Worm (Caenorhabditis elegans) whole organism, young adult: ENCODE results near the gene citk-1.

ENCODE experiments used
- B0035.1 ChIP-seq: sonication (generic microtip); optimal IDR thresholded peaks from 2 replicates; lab custom pipeline; 2016; ENCODE audit warnings: missing genetic modification characterization, mild to moderate bottlenecking, missing compliant biosample characterization, missing genotype, missing genetic modification reagents
- C06A6.2 ChIP-seq: fragments of 200-800 bp; sonication (Bioruptor generic); conservative IDR thresholded peaks from 2 replicates; pipeline ENCODE4 v1.3.6; 2022; ENCODE audit warnings: missing genetic modification characterization, missing compliant biosample characterization
- D2030.7 ChIP-seq: fragments of 200-800 bp; sonication (Bioruptor generic); IDR thresholded peaks from 2 replicates; pipeline ENCODE4 v1.3.6; 2022; ENCODE audit warnings: missing genetic modification reagents, missing genetic modification characterization, missing compliant biosample characterization
- F23B12.7 ChIP-seq: sonication (generic microtip); optimal IDR thresholded peaks from 2 replicates; lab custom pipeline; 2017; ENCODE audit warnings: missing genetic modification characterization, mild to moderate bottlenecking, missing compliant biosample characterization, antibody characterized with exemption, moderate library complexity; ENCODE audit not compliant: insufficient read depth
- F33H1.4 ChIP-seq: fragments of 200-800 bp; sonication (Bioruptor generic); IDR thresholded peaks from 2 replicates; pipeline ENCODE4 v1.3.6; 2022; ENCODE audit warnings: missing genetic modification reagents, missing genetic modification characterization, missing compliant biosample characterization
- F52B5.7 ChIP-seq: sonication (generic microtip); optimal IDR thresholded peaks from 2 replicates; lab custom pipeline; 2016; ENCODE audit warnings: mild to moderate bottlenecking, missing genetic modification characterization, missing compliant biosample characterization
- K11D2.4 ChIP-seq: fragments of 200-800 bp; sonication (Bioruptor generic); IDR thresholded peaks from 2 replicates; pipeline ENCODE4 v1.3.6; 2022; ENCODE audit warnings: missing genetic modification reagents, missing genetic modification characterization, missing compliant biosample characterization
- K12H6.12 ChIP-seq: fragments of 200-800 bp; sonication (Bioruptor generic); optimal IDR thresholded peaks from 2 replicates; lab custom pipeline; 2018; ENCODE audit warnings: mild to moderate bottlenecking, missing genetic modification characterization, missing compliant biosample characterization
- aptf-3 ChIP-seq: fragments of 200-800 bp; sonication (Bioruptor generic); IDR thresholded peaks from 2 replicates; pipeline ENCODE4 v1.3.6; 2022; ENCODE audit warnings: missing genetic modification characterization, missing compliant biosample characterization
- athp-1 ChIP-seq: sonication (generic microtip); optimal IDR thresholded peaks from 2 replicates; lab custom pipeline; 2017; ENCODE audit warnings: mild to moderate bottlenecking, missing genetic modification characterization, missing compliant biosample characterization
- attf-5 ChIP-seq: fragments of 200-800 bp; sonication (Bioruptor generic); optimal IDR thresholded peaks from 2 replicates; lab custom pipeline; 2018; ENCODE audit warnings: mild to moderate bottlenecking, missing genetic modification characterization, missing compliant biosample characterization
- ceh-100 ChIP-seq: fragments of 200-800 bp; sonication (Bioruptor generic); IDR thresholded peaks from 2 replicates; pipeline ENCODE4 v1.3.6; 2022; ENCODE audit warnings: missing genetic modification reagents, missing genetic modification characterization, missing compliant biosample characterization
- ceh-91 ChIP-seq: fragments of 200-800 bp; sonication (Bioruptor generic); IDR thresholded peaks from 2 replicates; pipeline ENCODE4 v1.3.6; 2022; ENCODE audit warnings: missing genetic modification reagents, missing genetic modification characterization, missing compliant biosample characterization
- dpff-1 ChIP-seq: sonication (generic microtip); optimal IDR thresholded peaks from 2 replicates; lab custom pipeline; 2017; ENCODE audit warnings: mild to moderate bottlenecking, missing genetic modification characterization, missing compliant biosample characterization
- dpl-1 ChIP-seq: fragments of 150-350 bp; optimal IDR thresholded peaks from 2 replicates; lab custom pipeline; 2014; ENCODE audit warnings: missing biosample characterization, missing genetic modification reagents, missing genetic modification characterization
- egrh-3 ChIP-seq: fragments of 200-800 bp; sonication (Bioruptor generic); IDR thresholded peaks from 2 replicates; pipeline ENCODE4 v1.3.6; 2022; ENCODE audit warnings: missing genetic modification reagents, missing genetic modification characterization, missing compliant biosample characterization
- hmg-1.2 ChIP-seq: fragments of 200-800 bp; sonication (Bioruptor generic); IDR thresholded peaks from 2 replicates; pipeline ENCODE4 v1.3.6; 2022; ENCODE audit warnings: missing genetic modification reagents, missing genetic modification characterization, missing compliant biosample characterization
- hrde-1 ChIP-seq: sonication (generic microtip); optimal IDR thresholded peaks from 2 replicates; lab custom pipeline; 2016; ENCODE audit warnings: missing genetic modification characterization, mild to moderate bottlenecking, missing compliant biosample characterization, moderate library complexity, missing genotype, missing genetic modification reagents, borderline replicate concordance
- lag-1 ChIP-seq: fragments of 200-800 bp; sonication (Bioruptor generic); IDR thresholded peaks from 2 replicates; pipeline ENCODE4 v1.3.6; 2022; ENCODE audit warnings: missing genetic modification reagents, missing genetic modification characterization, missing compliant biosample characterization
- let-526 ChIP-seq: fragments of 200-800 bp; sonication (Bioruptor generic); IDR thresholded peaks from 2 replicates; pipeline ENCODE4 v1.3.6; 2022; ENCODE audit warnings: missing genetic modification reagents, missing genetic modification characterization, missing compliant biosample characterization
- let-607 ChIP-seq, 2 experiments: fragments of 200-800 bp in 1 of 2; sonication (Bioruptor generic) in 1 of 2; sonication (generic microtip) in 1 of 2; optimal IDR thresholded peaks; 2 replicates each; lab custom pipeline; 2016 to 2018; ENCODE audit warnings: mild to moderate bottlenecking in 2 of 2, missing compliant biosample characterization in 2 of 2, missing genetic modification characterization in 2 of 2, moderate library complexity in 2 of 2, missing genotype in 1 of 2
- madf-6 ChIP-seq: fragments of 200-800 bp; sonication (Bioruptor generic); IDR thresholded peaks from 2 replicates; pipeline ENCODE4 v1.3.6; 2022; ENCODE audit warnings: missing genetic modification reagents, missing genetic modification characterization, missing compliant biosample characterization
- madf-8 ChIP-seq: fragments of 200-800 bp; sonication (Bioruptor generic); conservative IDR thresholded peaks from 2 replicates; pipeline ENCODE4 v1.3.6; 2022; ENCODE audit warnings: missing genetic modification reagents, missing genetic modification characterization, missing compliant biosample characterization
- mcd-1 ChIP-seq: fragments of 200-800 bp; sonication (Bioruptor generic); IDR thresholded peaks from 2 replicates; pipeline ENCODE4 v1.3.6; 2022; ENCODE audit warnings: missing genetic modification reagents, missing genetic modification characterization, missing compliant biosample characterization
- mes-4 ChIP-seq: sonication (generic microtip); optimal IDR thresholded peaks from 2 replicates; lab custom pipeline; 2016; ENCODE audit warnings: missing genotype, missing genetic modification characterization, missing compliant biosample characterization
- nfya-2 ChIP-seq: fragments of 200-800 bp; sonication (Bioruptor generic); IDR thresholded peaks from 2 replicates; pipeline ENCODE4 v1.3.6; 2022; ENCODE audit warnings: missing genetic modification reagents, missing genetic modification characterization, missing compliant biosample characterization
- nfyb-1 ChIP-seq: fragments of 200-800 bp; sonication (Bioruptor generic); IDR thresholded peaks from 2 replicates; pipeline ENCODE4 v1.3.6; 2022; ENCODE audit warnings: missing genetic modification reagents, missing genetic modification characterization, missing compliant biosample characterization
- nhr-179 ChIP-seq: sonication (generic microtip); optimal IDR thresholded peaks from 2 replicates; lab custom pipeline; 2016; ENCODE audit warnings: mild to moderate bottlenecking, missing genetic modification characterization, missing compliant biosample characterization
- pha-4 ChIP-seq: fragments of 150-350 bp; sonication (generic microtip); optimal IDR thresholded peaks from 2 replicates; lab custom pipeline; 2014; ENCODE audit warnings: missing biosample characterization, missing genetic modification reagents, missing genetic modification characterization
- sdz-38 ChIP-seq: sonication (generic microtip); optimal IDR thresholded peaks from 2 replicates; lab custom pipeline; 2016; ENCODE audit warnings: missing genotype, missing genetic modification characterization, missing compliant biosample characterization
- snpc-4 ChIP-seq, 5 experiments: fragments of 150-350 bp in 1 of 5; sonication (generic microtip) in 4 of 5; optimal IDR thresholded peaks; 2 replicates each; lab custom pipeline; 2014 to 2018; ENCODE audit warnings: missing genetic modification characterization in 5 of 5, missing biosample characterization in 3 of 5, antibody characterized with exemption in 2 of 5, mild to moderate bottlenecking in 2 of 5, missing compliant biosample characterization in 2 of 5, missing genotype in 2 of 5, moderate library complexity in 2 of 5, missing genetic modification reagents in 1 of 5
- somi-1 ChIP-seq: fragments of 200-800 bp; sonication (Bioruptor generic); optimal IDR thresholded peaks from 2 replicates; lab custom pipeline; 2018; ENCODE audit warnings: mild to moderate bottlenecking, missing genetic modification characterization, missing compliant biosample characterization
- sptf-2 ChIP-seq: fragments of 200-800 bp; sonication (Bioruptor generic); optimal IDR thresholded peaks from 2 replicates; lab custom pipeline; 2018; ENCODE audit warnings: mild to moderate bottlenecking, missing genetic modification characterization, missing compliant biosample characterization
- xnd-1 ChIP-seq: sonication (generic microtip); optimal IDR thresholded peaks from 2 replicates; lab custom pipeline; 2016; ENCODE audit warnings: missing genotype, missing genetic modification reagents, missing genetic modification characterization, missing compliant biosample characterization
- zfh-2 ChIP-seq: fragments of 200-800 bp; sonication (Bioruptor generic); conservative IDR thresholded peaks from 2 replicates; pipeline ENCODE4 v1.3.6; 2022; ENCODE audit warnings: missing genetic modification reagents, missing genetic modification characterization, missing compliant biosample characterization
- ztf-28 ChIP-seq: fragments of 200-800 bp; sonication (Bioruptor generic); IDR thresholded peaks from 2 replicates; pipeline ENCODE4 v1.3.6; 2022; ENCODE audit warnings: missing genetic modification reagents, missing genetic modification characterization, missing compliant biosample characterization

Gene citk-1

DNA sequence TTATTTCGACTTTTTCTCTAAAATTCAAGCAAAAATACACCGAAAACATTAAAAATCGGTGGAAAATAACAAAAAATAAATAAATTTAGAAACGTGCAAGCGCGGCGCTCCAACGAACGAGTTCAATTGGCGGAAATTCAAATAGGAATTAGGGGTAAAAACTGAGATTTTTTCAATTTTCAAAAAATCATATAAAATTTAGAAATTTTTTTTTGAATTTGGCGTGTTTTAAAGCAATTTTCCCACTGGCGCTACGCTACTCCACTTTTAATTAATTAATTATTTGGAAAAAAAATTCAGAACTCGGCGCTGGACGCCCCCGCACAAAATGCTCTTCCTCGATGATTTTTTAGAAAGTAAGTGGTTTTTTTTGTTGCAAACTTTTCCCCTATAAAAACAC, 33.0 kb upstream of the citk-1 start, which contains the start of gene ing-3:
Gene ing-3, plus strand, starts transcription at position 301 of the 400 bp plus-strand sequence.
- TF ChIP-seq somi-1 (GFP tag; lab: Kevin White, UChicago) (no peak), K11D2.4 (no peak), dpl-1 (GFP tag; lab: Kevin White, UChicago) (no peak), K12H6.12 (tag; lab: Kevin White, UChicago) (no peak)

DNA sequence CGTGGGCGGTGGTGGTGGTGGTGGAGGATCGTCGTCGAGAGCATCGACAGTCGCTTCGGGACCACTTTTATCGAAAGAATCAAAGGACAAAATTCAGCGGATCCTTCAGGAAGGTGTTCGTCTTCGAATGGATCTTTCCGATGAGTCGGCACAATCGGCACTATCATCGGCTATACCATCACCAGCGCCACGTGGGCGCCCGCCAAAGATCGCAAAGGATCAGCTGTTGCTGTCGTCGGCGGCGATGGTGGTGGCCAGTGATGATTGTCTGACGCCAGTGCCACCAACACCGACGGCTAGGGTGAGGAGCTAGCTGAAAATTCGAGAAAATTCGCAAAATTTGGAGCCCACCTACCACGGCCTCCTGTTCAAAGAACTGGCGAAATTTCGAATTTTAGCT, 30.7 kb upstream of the citk-1 start:
- TF ChIP-seq zfh-2 (GFP tag; lab: Robert Waterston, UW) (peak; percentile 69), hrde-1 (tag; lab: Kevin White, UChicago) (no peak)

DNA sequence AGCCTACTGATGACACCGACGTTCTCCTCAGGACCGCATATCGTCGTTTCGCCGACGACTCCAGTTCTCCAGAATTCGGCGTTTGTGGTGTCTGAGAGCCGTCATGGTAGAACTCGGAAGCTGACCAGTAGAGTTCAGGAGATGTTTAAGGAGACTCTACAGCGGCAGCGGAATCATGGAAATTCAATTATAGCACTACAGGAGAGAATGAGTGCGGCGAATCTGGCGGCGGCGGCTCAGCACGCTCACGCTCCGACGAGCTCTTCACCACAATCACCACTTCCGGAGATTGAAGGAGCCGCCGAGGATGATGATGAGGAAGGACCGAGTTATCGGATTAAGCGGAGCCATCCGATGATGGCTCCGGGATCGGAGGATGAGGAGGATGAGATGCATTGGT, 29.1 kb upstream of the citk-1 start:
- TF ChIP-seq zfh-2 (GFP tag; lab: Robert Waterston, UW) (peak; percentile 77), let-607 (tag; optimal IDR thresholded peaks at IDR 0.05; lab: Kevin White, UChicago) (no peak), egrh-3 (GFP tag; lab: Robert Waterston, UW) (0 out of 2 replicates have a peak, but pooled peaks have one; percentile 42)
- TF ChIP-seq, all 124 proteins: peak for 2

DNA sequence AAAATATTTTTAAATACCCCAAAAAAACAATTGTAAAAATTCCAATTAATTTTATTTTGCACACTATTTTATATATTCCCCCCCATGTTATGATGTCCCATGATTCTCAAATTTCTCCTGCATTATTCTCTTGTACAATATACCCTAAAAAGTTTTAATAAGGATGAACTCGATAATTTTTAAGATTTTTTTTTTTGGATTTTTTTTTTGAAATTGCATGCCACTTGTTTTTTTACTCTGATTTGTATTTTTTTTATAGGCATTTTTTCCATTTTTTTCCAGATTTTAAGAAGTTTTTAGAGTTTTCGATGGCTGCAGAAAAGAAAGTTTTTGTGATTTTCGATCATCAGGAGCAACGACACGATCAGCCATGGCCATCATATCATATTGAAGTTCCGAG, 26.3 kb upstream of the citk-1 start, which contains the start of gene hda-10:
Gene hda-10, plus strand, starts transcription at position 301 of the 400 bp plus-strand sequence.
- TF ChIP-seq let-607 (tag; optimal IDR thresholded peaks at IDR 0.05; lab: Kevin White, UChicago): no peak
- TF ChIP-seq aptf-3 (GFP tag; lab: Robert Waterston, UW): no peak
- 0 out of 2 replicates have a peak, but pooled peaks have one; percentile 6 for TF ChIP-seq madf-6 (GFP tag; lab: Robert Waterston, UW)
- no peak for TF ChIP-seq D2030.7 (GFP tag; lab: Robert Waterston, UW)
- no peak for TF ChIP-seq let-526

DNA sequence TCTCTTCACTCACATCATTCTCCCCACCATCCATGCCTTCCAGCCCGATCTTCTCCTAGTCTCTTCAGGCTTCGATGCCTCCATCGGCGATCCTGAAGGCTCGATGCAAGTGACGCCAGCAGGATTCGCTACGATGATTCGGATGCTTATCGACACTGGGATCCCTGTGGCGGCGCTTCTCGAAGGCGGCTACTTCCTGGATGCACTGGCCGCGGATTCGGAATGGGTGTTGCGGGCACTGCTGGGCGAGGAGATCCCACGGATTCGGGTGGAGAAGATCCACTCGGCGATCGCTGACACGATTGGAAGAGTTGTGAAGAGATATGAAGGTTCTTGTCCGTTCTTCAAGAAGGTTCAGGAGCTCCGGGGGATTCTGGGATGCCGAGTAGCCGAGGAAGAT, 22.3 kb upstream of the citk-1 start:
- no peak for TF ChIP-seq F23B12.7 (tag; lab: Kevin White, UChicago)
- no peak for TF ChIP-seq madf-6 (GFP tag; lab: Robert Waterston, UW)
- peak; percentile 55; the same call in 1 of the 2 replicates for TF ChIP-seq egrh-3 (GFP tag; lab: Robert Waterston, UW)
- TF ChIP-seq nfyb-1 (GFP tag; lab: Robert Waterston, UW): no peak
- TF ChIP-seq mes-4 (tag; lab: Kevin White, UChicago): no peak
- peak; percentile 17 for TF ChIP-seq sptf-2 (GFP tag; lab: Kevin White, UChicago)
- peak; percentile 87 for TF ChIP-seq zfh-2 (GFP tag; lab: Robert Waterston, UW)

DNA sequence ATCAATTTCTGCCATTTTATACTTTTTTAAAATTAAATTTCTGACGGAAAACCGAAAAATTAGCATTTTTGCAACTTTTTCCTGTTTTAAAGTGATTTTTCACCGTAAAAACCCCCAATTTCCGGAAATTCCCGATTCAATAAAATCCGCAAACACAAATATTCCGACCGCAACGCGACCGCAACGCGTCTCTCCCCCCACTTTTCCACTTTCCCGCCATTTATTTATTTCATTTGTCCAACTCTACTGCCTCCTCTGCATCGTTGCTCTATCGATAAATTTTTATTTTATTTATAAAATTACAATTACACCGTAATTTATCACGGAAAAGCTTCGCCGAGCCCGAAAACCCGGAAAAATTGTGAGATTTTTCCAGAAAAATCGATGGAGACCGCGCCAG, 20.4 kb upstream of the citk-1 start, which contains the start of gene mcd-1:
Gene mcd-1, plus strand, starts transcription at position 267 of the 400 bp plus-strand sequence.
- TF ChIP-seq F33H1.4 (GFP tag; lab: Robert Waterston, UW) (peak; percentile 38; the same call in 1 of the 2 replicates), dpff-1 (no peak), mcd-1 (peak; percentile 83), F52B5.7 (no peak), egrh-3 (GFP tag; lab: Robert Waterston, UW) (peak; percentile 67; the same call in 1 of the 2 replicates), snpc-4 (GFP tag; optimal IDR thresholded peaks at IDR 0.05; lab: Kevin White, UChicago) (no peak), snpc-4 (tag; optimal IDR thresholded peaks at IDR 0.05; lab: Kevin White, UChicago) (peak in 2 of 4 experiments; percentile 44 to 51), nfya-2 (no peak), C06A6.2 (GFP tag; lab: Robert Waterston, UW) (no peak), ztf-28 (GFP tag; lab: Robert Waterston, UW) (no peak), lag-1 (GFP tag; lab: Robert Waterston, UW) (no peak), ceh-91 (GFP tag; lab: Robert Waterston, UW) (peak; percentile 50), madf-6 (GFP tag; lab: Robert Waterston, UW) (peak; percentile 67; the same call in 1 of the 2 replicates), xnd-1 (peak; percentile 16), F23B12.7 (tag; lab: Kevin White, UChicago) (peak; percentile 60), athp-1 (tag; lab: Kevin White, UChicago) (no peak), pha-4 (peak; percentile 22), hmg-1.2 (GFP tag; lab: Robert Waterston, UW) (peak; percentile 31; the same call in 1 of the 2 replicates), sdz-38 (tag; lab: Kevin White, UChicago) (no peak), attf-5 (peak; percentile 73), nhr-179 (no peak), B0035.1 (tag; lab: Kevin White, UChicago) (no peak), ceh-100 (GFP tag; lab: Robert Waterston, UW) (peak; percentile 35; the same call in 1 of the 2 replicates), dpl-1 (GFP tag; lab: Kevin White, UChicago) (peak; percentile 64), madf-8 (GFP tag; lab: Robert Waterston, UW) (0 out of 2 replicates have a peak, but pooled peaks have one; percentile 18)
